Fruit fly (Drosophila melanogaster) whole organism, embryonic: ENCODE results near the gene CG7377.

Experiments used
- ATbp ChIP-seq: fragments of 200-800 bp; sonication (Bioruptor generic); optimal IDR thresholded peaks from 2 replicates; lab custom pipeline; 2017; ENCODE audit warnings: missing biosample characterization, mild to moderate bottlenecking, missing genetic modification characterization, missing genetic modification reagents
- Abd-B ChIP-seq: fragments of 200-800 bp; sonication (Bioruptor generic); optimal IDR thresholded peaks from 2 replicates; lab custom pipeline; 2018; ENCODE audit warnings: missing biosample characterization, mild to moderate bottlenecking, missing genetic modification characterization, moderate library complexity
- Atf3 ChIP-seq: fragments of 200-800 bp; sonication (Bioruptor generic); optimal IDR thresholded peaks from 3 replicates; lab custom pipeline; 2016; ENCODE audit warnings: missing biosample characterization, missing genetic modification characterization
- Bgb ChIP-seq: fragments of 200-800 bp; sonication (Bioruptor generic); IDR thresholded peaks from 2 replicates; pipeline ENCODE4 v1.3.6; 2022; ENCODE audit warnings: missing biosample characterization, missing genetic modification characterization; ENCODE audit not compliant: partially characterized antibody
- CG10366 ChIP-seq: fragments of 200-800 bp; sonication (Bioruptor generic); IDR thresholded peaks from 2 replicates; pipeline ENCODE4 v1.3.6; 2022; ENCODE audit warnings: missing biosample characterization, missing genetic modification characterization
- CG11504 ChIP-seq: fragments of 200-800 bp; sonication (Bioruptor generic); optimal IDR thresholded peaks from 3 replicates; lab custom pipeline; 2019; ENCODE audit warnings: missing biosample characterization, mild to moderate bottlenecking, missing genetic modification characterization, moderate library complexity
- CG12071 ChIP-seq: fragments of 200-800 bp; sonication (Bioruptor generic); optimal IDR thresholded peaks from 3 replicates; lab custom pipeline; 2018; ENCODE audit warnings: missing biosample characterization, mild to moderate bottlenecking, missing genetic modification characterization
- CG12104 ChIP-seq: fragments of 200-800 bp; sonication (Bioruptor generic); optimal IDR thresholded peaks from 3 replicates; lab custom pipeline; 2016; ENCODE audit warnings: missing biosample characterization, missing genetic modification characterization
- CG15073 ChIP-seq: fragments of 200-800 bp; sonication (Bioruptor generic); optimal IDR thresholded peaks from 2 replicates; lab custom pipeline; 2016; ENCODE audit warnings: missing biosample characterization, missing genetic modification characterization
- CG1647 ChIP-seq: fragments of 200-800 bp; sonication (Bioruptor generic); optimal IDR thresholded peaks from 3 replicates; lab custom pipeline; 2016; ENCODE audit warnings: missing biosample characterization, missing genetic modification characterization
- CG17328 ChIP-seq: fragments of 200-800 bp; sonication (Bioruptor generic); IDR thresholded peaks from 2 replicates; pipeline ENCODE4 v1.3.6; 2022; ENCODE audit warnings: missing biosample characterization, missing genetic modification characterization
- CG17359 ChIP-seq: fragments of 200-800 bp; sonication (Bioruptor generic); optimal IDR thresholded peaks from 3 replicates; lab custom pipeline; 2018; ENCODE audit warnings: missing biosample characterization, mild to moderate bottlenecking, missing genetic modification characterization, moderate library complexity
- CG18011 ChIP-seq: fragments of 200-800 bp; sonication (Bioruptor generic); optimal IDR thresholded peaks from 2 replicates; lab custom pipeline; 2017; ENCODE audit warnings: missing biosample characterization, missing genetic modification characterization, mild to moderate bottlenecking, moderate library complexity, missing genotype
- CG18599 ChIP-seq: fragments of 200-800 bp; sonication (Bioruptor generic); optimal IDR thresholded peaks from 3 replicates; lab custom pipeline; 2017; ENCODE audit warnings: missing biosample characterization, missing genetic modification characterization, mild to moderate bottlenecking, moderate library complexity, missing genetic modification reagents
- CG18619 ChIP-seq: fragments of 200-800 bp; sonication (Bioruptor generic); optimal IDR thresholded peaks from 3 replicates; lab custom pipeline; 2017; ENCODE audit warnings: missing biosample characterization, mild to moderate bottlenecking, missing genetic modification characterization
- CG2116 ChIP-seq: fragments of 200-800 bp; sonication (Bioruptor generic); optimal IDR thresholded peaks from 3 replicates; lab custom pipeline; 2018; ENCODE audit warnings: missing biosample characterization, mild to moderate bottlenecking, missing genetic modification characterization
- CG3163 ChIP-seq: fragments of 200-800 bp; sonication (Bioruptor generic); optimal IDR thresholded peaks from 3 replicates; lab custom pipeline; 2016; ENCODE audit warnings: missing biosample characterization, missing genetic modification characterization
- CG3281 ChIP-seq: fragments of 200-800 bp; sonication (Bioruptor generic); optimal IDR thresholded peaks from 3 replicates; lab custom pipeline; 2017; ENCODE audit warnings: missing biosample characterization, mild to moderate bottlenecking, missing genetic modification characterization
- CG34224 ChIP-seq: fragments of 200-800 bp; sonication (Bioruptor generic); IDR thresholded peaks from 3 replicates; pipeline ENCODE4 v1.3.6; 2022; ENCODE audit warnings: missing biosample characterization, missing genetic modification characterization; ENCODE audit not compliant: partially characterized antibody
- CG3847 ChIP-seq: fragments of 200-800 bp; sonication (Bioruptor generic); IDR thresholded peaks from 2 replicates; pipeline ENCODE4 v1.3.6; 2022; ENCODE audit warnings: missing biosample characterization, missing genetic modification characterization
- CG5245 ChIP-seq: fragments of 200-800 bp; sonication (Bioruptor generic); optimal IDR thresholded peaks from 3 replicates; lab custom pipeline; 2016; ENCODE audit warnings: missing biosample characterization, missing genetic modification characterization
- CG6654 ChIP-seq: fragments of 200-800 bp; sonication (Bioruptor generic); optimal IDR thresholded peaks from 2 replicates; lab custom pipeline; 2017; ENCODE audit warnings: missing biosample characterization, mild to moderate bottlenecking, missing genetic modification characterization
- CG8359 ChIP-seq: fragments of 200-800 bp; sonication (Bioruptor generic); optimal IDR thresholded peaks from 2 replicates; lab custom pipeline; 2017; ENCODE audit warnings: missing biosample characterization, mild to moderate bottlenecking, missing genetic modification characterization, borderline replicate concordance
- Dll ChIP-seq: fragments of 200-800 bp; sonication (Bioruptor generic); IDR thresholded peaks from 4 replicates; pipeline ENCODE4 v1.3.6; 2022; ENCODE audit warnings: missing biosample characterization, missing genetic modification characterization; ENCODE audit not compliant: partially characterized antibody
- Eip74EF ChIP-seq, 2 experiments: fragments of 200-800 bp in 1 of 2; fragments of >200 bp in 1 of 2; sonication (Bioruptor generic) in 1 of 2; optimal IDR thresholded peaks; 2 replicates each; lab custom pipeline; 2017 to 2019; ENCODE audit warnings: missing biosample characterization in 2 of 2, missing genetic modification characterization in 2 of 2, mild to moderate bottlenecking in 1 of 2, moderate library complexity in 1 of 2
- HLH4C ChIP-seq: fragments of 200-800 bp; sonication (Bioruptor generic); IDR thresholded peaks from 3 replicates; pipeline ENCODE4 v1.3.6; 2022; ENCODE audit warnings: missing biosample characterization, missing genetic modification characterization; ENCODE audit not compliant: partially characterized antibody
- HmgZ ChIP-seq: fragments of 200-800 bp; sonication (Bioruptor generic); optimal IDR thresholded peaks from 2 replicates; lab custom pipeline; 2018; ENCODE audit warnings: missing biosample characterization, mild to moderate bottlenecking, missing genetic modification characterization
- Hr51 ChIP-seq, 2 experiments: fragments of 200-800 bp; sonication (Bioruptor generic); optimal IDR thresholded peaks; 2 replicates in 1 of 2; 3 replicates in 1 of 2; lab custom pipeline; 2016 to 2018; ENCODE audit warnings: missing biosample characterization in 2 of 2, missing genetic modification characterization in 2 of 2, mild to moderate bottlenecking in 1 of 2, moderate library complexity in 1 of 2
- Hr78 ChIP-seq, 2 experiments: fragments of 200-800 bp in 1 of 2; fragments of >200 bp in 1 of 2; sonication (Bioruptor generic) in 1 of 2; optimal IDR thresholded peaks; 2 replicates each; lab custom pipeline; 2017 to 2019; ENCODE audit warnings: missing biosample characterization in 2 of 2, missing genetic modification characterization in 2 of 2, mild to moderate bottlenecking in 1 of 2, moderate library complexity in 1 of 2
- Lhr ChIP-seq: fragments of 200-800 bp; sonication (Bioruptor generic); optimal IDR thresholded peaks from 3 replicates; lab custom pipeline; 2017; ENCODE audit warnings: mild to moderate bottlenecking, missing biosample characterization, missing genetic modification reagents, missing genetic modification characterization
- Myb ChIP-seq: fragments of 200-800 bp; sonication (Bioruptor generic); optimal IDR thresholded peaks from 2 replicates; lab custom pipeline; 2016; ENCODE audit warnings: missing biosample characterization, missing genetic modification characterization
- Poxn ChIP-seq: fragments of 200-800 bp; sonication (Bioruptor generic); IDR thresholded peaks from 2 replicates; pipeline ENCODE4 v1.3.6; 2022; ENCODE audit warnings: missing biosample characterization, missing genetic modification characterization
- Stat92E ChIP-seq, 3 experiments: fragments of >200 bp in 2 of 3; fragments of 200-800 bp in 1 of 3; sonication (Bioruptor generic) in 1 of 3; optimal IDR thresholded peaks; 2 replicates each; lab custom pipeline; 2017 to 2019; ENCODE audit warnings: missing biosample characterization in 3 of 3, missing genetic modification characterization in 3 of 3, mild to moderate bottlenecking in 1 of 3, moderate library complexity in 1 of 3
- TFAM ChIP-seq: fragments of 200-800 bp; sonication (Bioruptor generic); optimal IDR thresholded peaks from 2 replicates; lab custom pipeline; 2017; ENCODE audit warnings: missing biosample characterization, missing genetic modification characterization, inconsistent platforms
- Xbp1 ChIP-seq: fragments of 200-800 bp; sonication (Bioruptor generic); optimal IDR thresholded peaks from 3 replicates; lab custom pipeline; 2016; ENCODE audit warnings: missing biosample characterization, mild to moderate bottlenecking, missing genetic modification characterization
- ase ChIP-seq: fragments of 200-800 bp; sonication (Bioruptor generic); IDR thresholded peaks from 3 replicates; pipeline ENCODE4 v1.3.6; 2022; ENCODE audit warnings: missing biosample characterization, missing genetic modification characterization
- ato ChIP-seq: fragments of 200-800 bp; sonication (Bioruptor generic); IDR thresholded peaks from 2 replicates; pipeline ENCODE4 v1.3.6; 2022; ENCODE audit warnings: missing biosample characterization, missing genetic modification characterization; ENCODE audit not compliant: partially characterized antibody
- chm ChIP-seq: fragments of 200-800 bp; sonication (Bioruptor generic); IDR thresholded peaks from 2 replicates; pipeline ENCODE4 v1.3.6; 2022; ENCODE audit warnings: missing biosample characterization, missing genetic modification characterization
- chn ChIP-seq: fragments of 200-800 bp; sonication (Bioruptor generic); optimal IDR thresholded peaks from 2 replicates; lab custom pipeline; 2016; ENCODE audit warnings: missing biosample characterization, missing genetic modification characterization
- gfzf ChIP-seq: fragments of 200-800 bp; sonication (Bioruptor generic); optimal IDR thresholded peaks from 2 replicates; lab custom pipeline; 2016; ENCODE audit warnings: missing biosample characterization, mild to moderate bottlenecking, missing genetic modification characterization, moderate library complexity
- gt ChIP-seq: fragments of 200-800 bp; sonication (Bioruptor generic); IDR thresholded peaks from 2 replicates; pipeline ENCODE4 v1.3.6; 2022; ENCODE audit warnings: missing biosample characterization, missing genetic modification characterization
- luna ChIP-seq: fragments of 200-800 bp; sonication (Bioruptor generic); optimal IDR thresholded peaks from 2 replicates; lab custom pipeline; 2016; ENCODE audit warnings: missing biosample characterization, missing genetic modification characterization
- otp ChIP-seq: fragments of 200-800 bp; sonication (Bioruptor generic); IDR thresholded peaks from 3 replicates; pipeline ENCODE4, ENCODE4 v1.3.6; 2022; ENCODE audit warnings: missing biosample characterization, missing genetic modification characterization
- pho ChIP-seq: fragments of 200-800 bp; sonication (Bioruptor generic); optimal IDR thresholded peaks from 2 replicates; lab custom pipeline; 2016; ENCODE audit warnings: missing biosample characterization, missing genetic modification characterization
- pita ChIP-seq: fragments of 200-800 bp; sonication (Bioruptor generic); optimal IDR thresholded peaks from 2 replicates; lab custom pipeline; 2017; ENCODE audit warnings: missing biosample characterization, mild to moderate bottlenecking, missing genetic modification characterization
- unc-4 ChIP-seq: fragments of 200-800 bp; sonication (Bioruptor generic); IDR thresholded peaks from 2 replicates; pipeline ENCODE4 v1.3.6; 2022; ENCODE audit warnings: missing biosample characterization, missing genetic modification characterization; ENCODE audit not compliant: partially characterized antibody
- vfl ChIP-seq: fragments of 200-800 bp; sonication (Bioruptor generic); optimal IDR thresholded peaks from 2 replicates; lab custom pipeline; 2016; ENCODE audit warnings: missing biosample characterization, missing genetic modification characterization
- wdn ChIP-seq: fragments of 200-800 bp; sonication (Bioruptor generic); IDR thresholded peaks from 2 replicates; pipeline ENCODE4 v1.3.6; 2022; ENCODE audit warnings: missing biosample characterization, missing genetic modification characterization

The CG7377 gene

dm6 chr3L:11623245-11623883 lies 33.9 kb downstream of the CG7377 start (continued):
- TF ChIP-seq Hr51 (GFP tag; optimal IDR thresholded peaks at IDR 0.05; lab: Kevin White, UChicago) (no peak), HmgZ (peak; percentile 20), luna (GFP tag; lab: Kevin White, UChicago) (no peak), otp (GFP tag; lab: Robert Waterston, UW) (no peak), chn (no peak), ATbp (GFP tag; lab: Kevin White, UChicago) (no peak), pita (no peak), pho (GFP tag; lab: Kevin White, UChicago) (no peak), gfzf (GFP tag; lab: Kevin White, UChicago) (no peak), Myb (GFP tag; lab: Kevin White, UChicago) (peak; percentile 61), wdn (GFP tag; lab: Robert Waterston, UW) (no peak), Bgb (peak; percentile 31; the same call in 1 of the 2 replicates), CG2116 (GFP tag; lab: Kevin White, UChicago) (no peak), CG3163 (GFP tag; lab: Kevin White, UChicago) (no peak), CG1647 (GFP tag; lab: Kevin White, UChicago) (no peak), chm (GFP tag; lab: Robert Waterston, UW) (no peak), CG34224 (GFP tag; lab: Robert Waterston, UW) (peak; percentile 25; the same call in 1 of the 3 replicates), CG11504 (tag; lab: Kevin White, UChicago) (no peak), CG3847 (GFP tag; lab: Robert Waterston, UW) (no peak), Atf3 (no peak), CG12071 (no peak), Eip74EF (GFP tag; optimal IDR thresholded peaks at IDR 0.05; lab: Kevin White, UChicago) (no peak), CG6654 (GFP tag; lab: Kevin White, UChicago) (no peak), ato (no peak), Dll (GFP tag; lab: Robert Waterston, UW) (no peak), gt (GFP tag; lab: Robert Waterston, UW) (no peak), Xbp1 (GFP tag; lab: Kevin White, UChicago) (no peak), CG17328 (GFP tag; lab: Robert Waterston, UW) (no peak), Stat92E (GFP tag; optimal IDR thresholded peaks at IDR 0.05; lab: Kevin White, UChicago) (no peak), CG15073 (GFP tag; lab: Kevin White, UChicago) (no peak), Abd-B (GFP tag; lab: Kevin White, UChicago) (no peak), CG17359 (tag; lab: Kevin White, UChicago) (no peak), TFAM (no peak), CG5245 (GFP tag; lab: Kevin White, UChicago) (no peak), CG18011 (GFP tag; lab: Kevin White, UChicago) (no peak), CG18599 (GFP tag; lab: Kevin White, UChicago) (no peak), Lhr (GFP tag; lab: Kevin White, UChicago) (no peak), CG10366 (no peak), Poxn (no peak), Hr78 (GFP tag; optimal IDR thresholded peaks at IDR 0.05; lab: Kevin White, UChicago) (no peak), CG3281 (GFP tag; lab: Kevin White, UChicago) (no peak), unc-4 (GFP tag; lab: Robert Waterston, UW) (peak; percentile 21; the same call in 1 of the 2 replicates), ase (GFP tag; lab: Robert Waterston, UW) (no peak), vfl (GFP tag; lab: Kevin White, UChicago) (no peak), CG8359 (GFP tag; lab: Kevin White, UChicago) (no peak), HLH4C (GFP tag; lab: Robert Waterston, UW) (peak; percentile 16; the same call in 1 of the 3 replicates), CG12104 (no peak), CG18619 (no peak)
